Worm (Caenorhabditis elegans): ENCODE data around the gene rgs-7.

Gene rgs-7

ce11 chrX:3503025-3503424, 39.3 kb upstream of the rgs-7 start:
- TF ChIP-seq Y55F3AM.14 (GFP tag; optimal IDR thresholded peaks at IDR 0.05) (no peak), crh-2 (tag; optimal IDR thresholded peaks at IDR 0.05) (no peak), mdl-1 (tag; optimal IDR thresholded peaks at IDR 0.05) (no peak), nhr-6 (tag; optimal IDR thresholded peaks at IDR 0.05) (no peak), fos-1 (tag; optimal IDR thresholded peaks at IDR 0.05) (no peak), nhr-23 (tag; optimal IDR thresholded peaks at IDR 0.05) (no peak), dmd-4 (tag; optimal IDR thresholded peaks at IDR 0.05) (no peak), nhr-12 (tag; optimal IDR thresholded peaks at IDR 0.05) (no peak), ztf-11 (tag; optimal IDR thresholded peaks at IDR 0.05) (no peak), elt-1 (tag; optimal IDR thresholded peaks at IDR 0.05) (no peak), C34F6.9 (tag; optimal IDR thresholded peaks at IDR 0.05) (no peak), mbf-1 (tag; optimal IDR thresholded peaks at IDR 0.05) (no peak), sma-3 (GFP tag; optimal IDR thresholded peaks at IDR 0.05) (no peak), snpc-4 (tag; optimal IDR thresholded peaks at IDR 0.05) (no peak), unc-39 (tag; optimal IDR thresholded peaks at IDR 0.05) (no peak), nhr-25 (tag; optimal IDR thresholded peaks at IDR 0.05) (no peak), F13H6.1 (tag; optimal IDR thresholded peaks at IDR 0.05) (no peak), zag-1 (tag; optimal IDR thresholded peaks at IDR 0.05) (no peak), peb-1 (tag; optimal IDR thresholded peaks at IDR 0.05) (no peak)

ce11 chrX:3505062-3505461, 37.3 kb upstream of the rgs-7 start:
- TF ChIP-seq fos-1 (tag; optimal IDR thresholded peaks at IDR 0.05) (peak; percentile 77), nhr-237 (tag; optimal IDR thresholded peaks at IDR 0.05) (no peak), dmd-4 (tag; optimal IDR thresholded peaks at IDR 0.05) (no peak), nhr-21 (tag; optimal IDR thresholded peaks at IDR 0.05) (no peak), sma-9 (GFP tag; optimal IDR thresholded peaks at IDR 0.05) (no peak), sma-9 (tag; optimal IDR thresholded peaks at IDR 0.05) (no peak)

- TF ChIP-seq nhr-11 (tag; optimal IDR thresholded peaks at IDR 0.05) (no peak), fos-1 (tag; optimal IDR thresholded peaks at IDR 0.05) (peak; percentile 84)
Measured at ce11 chrX:3506556-3506955, 35.8 kb upstream of the rgs-7 start.

ce11 chrX:3507214-3507613, 35.1 kb upstream of the rgs-7 start:
- TF ChIP-seq skn-1 (tag; optimal IDR thresholded peaks at IDR 0.05) = no peak
- TF ChIP-seq unc-55 (GFP tag; optimal IDR thresholded peaks at IDR 0.05) = no peak
- no peak for TF ChIP-seq mdl-1 (tag; optimal IDR thresholded peaks at IDR 0.05)
- TF ChIP-seq nhr-25 (tag; optimal IDR thresholded peaks at IDR 0.05) = no peak
- no peak for TF ChIP-seq nhr-11 (tag; optimal IDR thresholded peaks at IDR 0.05)
- no peak for TF ChIP-seq ceh-82 (tag; optimal IDR thresholded peaks at IDR 0.05)
- no peak for TF ChIP-seq sem-4 (tag; optimal IDR thresholded peaks at IDR 0.05)
- TF ChIP-seq ama-1 (optimal IDR thresholded peaks at IDR 0.05) = no peak
- no peak for TF ChIP-seq fos-1 (tag; optimal IDR thresholded peaks at IDR 0.05)
- TF ChIP-seq lsy-2 (tag; optimal IDR thresholded peaks at IDR 0.05) = no peak
- TF ChIP-seq unc-39 (tag; optimal IDR thresholded peaks at IDR 0.05) = no peak
- TF ChIP-seq unc-62 (GFP tag; optimal IDR thresholded peaks at IDR 0.05) = no peak
- TF ChIP-seq sma-9 (GFP tag; optimal IDR thresholded peaks at IDR 0.05) = no peak
- TF ChIP-seq sma-9 (tag; optimal IDR thresholded peaks at IDR 0.05) = no peak
- TF ChIP-seq mbf-1 (tag; optimal IDR thresholded peaks at IDR 0.05) = no peak
- no peak for TF ChIP-seq nhr-129 (tag; optimal IDR thresholded peaks at IDR 0.05)
- TF ChIP-seq ztf-11 (tag; optimal IDR thresholded peaks at IDR 0.05) = no peak
- TF ChIP-seq peb-1 (tag; optimal IDR thresholded peaks at IDR 0.05) = no peak
- no peak for TF ChIP-seq elt-3 (tag; optimal IDR thresholded peaks at IDR 0.05)

ce11 chrX:3508906-3509305, 33.4 kb upstream of the rgs-7 start, which contains the start of gene sox-4:
Gene sox-4 (minus strand): TSS chrX:3509006.
- no peak for TF ChIP-seq Y55F3AM.14 (GFP tag; optimal IDR thresholded peaks at IDR 0.05)
- no peak for TF ChIP-seq crh-2 (tag; optimal IDR thresholded peaks at IDR 0.05)
- TF ChIP-seq C34F6.9 (tag; optimal IDR thresholded peaks at IDR 0.05) = no peak
- TF ChIP-seq sem-4 (tag; optimal IDR thresholded peaks at IDR 0.05) = no peak
- TF ChIP-seq blmp-1 (tag; optimal IDR thresholded peaks at IDR 0.05; ENCODE audit: insufficient read depth) = no peak
- TF ChIP-seq nhr-10 (tag; optimal IDR thresholded peaks at IDR 0.05) = no peak
- no peak for TF ChIP-seq aly-2 (tag; optimal IDR thresholded peaks at IDR 0.05)
